Fruit fly (Drosophila melanogaster) whole organism, embryonic: ENCODE measurements around the gene fz.

Experiments
- Ada2b ChIP-seq: fragments of 200-800 bp; sonication (Bioruptor generic); IDR thresholded peaks from 2 replicates; pipeline ENCODE4 v1.3.6; 2022; ENCODE audit warnings: missing biosample characterization, missing genetic modification characterization
- Aef1 ChIP-seq: fragments of 200-800 bp; sonication (Bioruptor generic); IDR thresholded peaks from 3 replicates; pipeline ENCODE4 v1.3.6; 2022; ENCODE audit warnings: missing biosample characterization, missing genetic modification characterization
- Awh ChIP-seq: fragments of 200-800 bp; sonication (Bioruptor generic); IDR thresholded peaks from 2 replicates; pipeline ENCODE4, ENCODE4 v1.3.6; 2022; ENCODE audit warnings: missing biosample characterization, missing genetic modification characterization
- B-H1 ChIP-seq: fragments of 200-800 bp; sonication (Bioruptor generic); IDR thresholded peaks from 3 replicates; pipeline ENCODE4 v1.3.6; 2022; ENCODE audit warnings: missing biosample characterization, missing genetic modification characterization
- Bdp1 ChIP-seq: fragments of 200-800 bp; sonication (Bioruptor generic); optimal IDR thresholded peaks from 3 replicates; lab custom pipeline; 2016; ENCODE audit warnings: missing biosample characterization, missing genetic modification characterization
- CG12104 ChIP-seq: fragments of 200-800 bp; sonication (Bioruptor generic); optimal IDR thresholded peaks from 3 replicates; lab custom pipeline; 2016; ENCODE audit warnings: missing biosample characterization, missing genetic modification characterization
- CG13287 ChIP-seq: fragments of 200-800 bp; sonication (Bioruptor generic); IDR thresholded peaks from 2 replicates; pipeline ENCODE4 v1.3.6; 2022; ENCODE audit warnings: missing biosample characterization, missing genetic modification characterization; ENCODE audit not compliant: partially characterized antibody
- CG14667 ChIP-seq: fragments of 200-800 bp; sonication (Bioruptor generic); IDR thresholded peaks from 2 replicates; pipeline ENCODE4 v1.3.6; 2022; ENCODE audit warnings: missing biosample characterization, missing genetic modification characterization
- CG14860 ChIP-seq: fragments of 200-800 bp; sonication (Bioruptor generic); IDR thresholded peaks from 3 replicates; pipeline ENCODE4 v1.3.6; 2022; ENCODE audit warnings: missing biosample characterization, missing genetic modification characterization; ENCODE audit not compliant: partially characterized antibody
- CG1603 ChIP-seq: fragments of 200-800 bp; sonication (Bioruptor generic); optimal IDR thresholded peaks from 2 replicates; lab custom pipeline; 2019; ENCODE audit warnings: missing biosample characterization, mild to moderate bottlenecking, missing genetic modification characterization, moderate library complexity
- CG17385 ChIP-seq: fragments of 200-800 bp; sonication (Bioruptor generic); optimal IDR thresholded peaks from 3 replicates; lab custom pipeline; 2018; ENCODE audit warnings: missing biosample characterization, mild to moderate bottlenecking, missing genetic modification characterization
- CG17612 ChIP-seq: fragments of 200-800 bp; sonication (Bioruptor generic); IDR thresholded peaks from 2 replicates; pipeline ENCODE4 v1.3.6; 2022; ENCODE audit warnings: missing biosample characterization, missing genetic modification characterization
- CG18011 ChIP-seq: fragments of 200-800 bp; sonication (Bioruptor generic); optimal IDR thresholded peaks from 2 replicates; lab custom pipeline; 2017; ENCODE audit warnings: missing biosample characterization, missing genetic modification characterization, mild to moderate bottlenecking, moderate library complexity, missing genotype
- CG18619 ChIP-seq: fragments of 200-800 bp; sonication (Bioruptor generic); optimal IDR thresholded peaks from 3 replicates; lab custom pipeline; 2017; ENCODE audit warnings: missing biosample characterization, mild to moderate bottlenecking, missing genetic modification characterization
- CG2875 ChIP-seq: fragments of 200-800 bp; sonication (Bioruptor generic); optimal IDR thresholded peaks from 2 replicates; lab custom pipeline; 2017; ENCODE audit warnings: missing biosample characterization, mild to moderate bottlenecking, missing genetic modification characterization, missing genetic modification reagents
- CG3726 ChIP-seq: fragments of 200-800 bp; sonication (Bioruptor generic); IDR thresholded peaks from 3 replicates; pipeline ENCODE4, ENCODE4 v1.3.6; 2022; ENCODE audit warnings: missing biosample characterization, missing genetic modification characterization
- CG4282 ChIP-seq: fragments of 200-800 bp; sonication (Bioruptor generic); optimal IDR thresholded peaks from 2 replicates; lab custom pipeline; 2016; ENCODE audit warnings: missing biosample characterization, missing genetic modification characterization
- CG4617 ChIP-seq: fragments of 200-800 bp; sonication (Bioruptor generic); optimal IDR thresholded peaks from 3 replicates; lab custom pipeline; 2016; ENCODE audit warnings: missing biosample characterization, missing genetic modification characterization, borderline replicate concordance
- CG4730 ChIP-seq: fragments of 200-800 bp; sonication (Bioruptor generic); IDR thresholded peaks from 2 replicates; pipeline ENCODE4 v1.3.6; 2022; ENCODE audit warnings: missing biosample characterization, missing genetic modification characterization
- CG4854 ChIP-seq: fragments of 200-800 bp; sonication (Bioruptor generic); optimal IDR thresholded peaks from 2 replicates; lab custom pipeline; 2016; ENCODE audit warnings: missing biosample characterization, missing genetic modification characterization, inconsistent platforms
- CG5245 ChIP-seq: fragments of 200-800 bp; sonication (Bioruptor generic); optimal IDR thresholded peaks from 3 replicates; lab custom pipeline; 2016; ENCODE audit warnings: missing biosample characterization, missing genetic modification characterization
- CG7963 ChIP-seq: fragments of 200-800 bp; sonication (Bioruptor generic); IDR thresholded peaks from 3 replicates; pipeline ENCODE4 v1.3.6; 2022; ENCODE audit warnings: missing biosample characterization, missing genetic modification characterization; ENCODE audit not compliant: partially characterized antibody
- CG9609 ChIP-seq: fragments of 200-800 bp; sonication (Bioruptor generic); optimal IDR thresholded peaks from 3 replicates; lab custom pipeline; 2016; ENCODE audit warnings: missing biosample characterization, missing genetic modification characterization
- Camta ChIP-seq: fragments of 200-800 bp; sonication (Bioruptor generic); optimal IDR thresholded peaks from 2 replicates; lab custom pipeline; 2016; ENCODE audit warnings: missing biosample characterization, missing genetic modification characterization
- CkIIα-i1 ChIP-seq: fragments of 200-800 bp; sonication (Bioruptor generic); IDR thresholded peaks from 2 replicates; pipeline ENCODE4 v1.3.6; 2022; ENCODE audit warnings: missing biosample characterization, missing genetic modification characterization
- CoRest ChIP-seq: fragments of 200-800 bp; sonication (Bioruptor generic); optimal IDR thresholded peaks from 3 replicates; lab custom pipeline; 2018; ENCODE audit warnings: missing biosample characterization, mild to moderate bottlenecking, missing genetic modification characterization, moderate library complexity
- Dbx ChIP-seq: fragments of 200-800 bp; sonication (Bioruptor generic); IDR thresholded peaks from 3 replicates; pipeline ENCODE4 v1.3.6; 2022; ENCODE audit warnings: missing biosample characterization, missing genetic modification characterization
- Ets65A ChIP-seq: fragments of 200-800 bp; sonication (Bioruptor generic); peaks from one replicate; lab custom pipeline; 2016; ENCODE audit warnings: missing biosample characterization, missing genetic modification characterization
- Nf-YA ChIP-seq: fragments of 200-800 bp; sonication (Bioruptor generic); IDR thresholded peaks from 2 replicates; pipeline ENCODE4 v1.3.6; 2022; ENCODE audit warnings: missing biosample characterization, missing genetic modification characterization
- Sox102F ChIP-seq: fragments of 200-800 bp; sonication (Bioruptor generic); optimal IDR thresholded peaks from 2 replicates; lab custom pipeline; 2018; ENCODE audit warnings: missing biosample characterization, mild to moderate bottlenecking, missing genetic modification characterization, moderate library complexity
- TFAM ChIP-seq: fragments of 200-800 bp; sonication (Bioruptor generic); optimal IDR thresholded peaks from 2 replicates; lab custom pipeline; 2017; ENCODE audit warnings: missing biosample characterization, missing genetic modification characterization, inconsistent platforms
- Taf1 ChIP-seq: fragments of 200-800 bp; sonication (Bioruptor generic); IDR thresholded peaks from 2 replicates; pipeline ENCODE4 v1.3.6; 2022; ENCODE audit warnings: missing biosample characterization, missing genetic modification characterization
- al ChIP-seq: fragments of 200-800 bp; sonication (Bioruptor generic); IDR thresholded peaks from 2 replicates; pipeline ENCODE4 v1.3.6; 2022; ENCODE audit warnings: missing biosample characterization, missing genetic modification characterization
- ash1 ChIP-seq: fragments of 200-800 bp; sonication (Bioruptor generic); optimal IDR thresholded peaks from 2 replicates; lab custom pipeline; 2018; ENCODE audit warnings: missing biosample characterization, mild to moderate bottlenecking, missing genetic modification characterization
- bab2 ChIP-seq: fragments of 200-800 bp; sonication (Bioruptor generic); optimal IDR thresholded peaks from 2 replicates; lab custom pipeline; 2016; ENCODE audit warnings: missing biosample characterization, missing genetic modification characterization
- bsh ChIP-seq, 2 experiments: fragments of 200-800 bp; sonication (Bioruptor generic); optimal IDR thresholded peaks; 2 replicates each; lab custom pipeline; 2017 to 2018; ENCODE audit warnings: mild to moderate bottlenecking in 2 of 2, missing biosample characterization in 2 of 2, missing genetic modification characterization in 2 of 2, moderate library complexity in 1 of 2
- corto ChIP-seq: fragments of 200-800 bp; sonication (Bioruptor generic); optimal IDR thresholded peaks from 2 replicates; lab custom pipeline; 2016; ENCODE audit warnings: missing biosample characterization, mild to moderate bottlenecking, missing genetic modification characterization, moderate library complexity
- dimm ChIP-seq: fragments of 200-800 bp; sonication (Bioruptor generic); IDR thresholded peaks from 2 replicates; pipeline ENCODE4 v1.3.6; 2022; ENCODE audit warnings: missing biosample characterization, missing genetic modification characterization
- disco-r ChIP-seq: fragments of 200-800 bp; sonication (Bioruptor generic); optimal IDR thresholded peaks from 2 replicates; lab custom pipeline; 2016; ENCODE audit warnings: missing biosample characterization, missing genetic modification characterization
- en ChIP-seq: fragments of 200-800 bp; sonication (Bioruptor generic); optimal IDR thresholded peaks from 2 replicates; lab custom pipeline; 2016; ENCODE audit warnings: missing biosample characterization, missing genetic modification characterization
- jigr1 ChIP-seq: fragments of 200-800 bp; sonication (Bioruptor generic); IDR thresholded peaks from 3 replicates; pipeline ENCODE4 v1.3.6; 2022; ENCODE audit warnings: missing biosample characterization, missing genetic modification characterization
- jing ChIP-seq: fragments of 200-800 bp; sonication (Bioruptor generic); optimal IDR thresholded peaks from 2 replicates; lab custom pipeline; 2018; ENCODE audit warnings: missing biosample characterization, mild to moderate bottlenecking, missing genetic modification characterization
- lilli ChIP-seq: fragments of 200-800 bp; sonication (Bioruptor generic); optimal IDR thresholded peaks from 3 replicates; lab custom pipeline; 2016; ENCODE audit warnings: missing biosample characterization, missing genetic modification characterization
- odd ChIP-seq: fragments of 200-800 bp; sonication (Bioruptor generic); optimal IDR thresholded peaks from 2 replicates; lab custom pipeline; 2017; ENCODE audit warnings: missing biosample characterization, mild to moderate bottlenecking, missing genetic modification characterization
- phol ChIP-seq: fragments of 200-800 bp; sonication (Bioruptor generic); optimal IDR thresholded peaks from 3 replicates; lab custom pipeline; 2018; ENCODE audit warnings: missing biosample characterization, mild to moderate bottlenecking, missing genetic modification characterization, moderate library complexity
- pzg ChIP-seq: fragments of 200-800 bp; sonication (Bioruptor generic); optimal IDR thresholded peaks from 3 replicates; lab custom pipeline; 2018; ENCODE audit warnings: missing biosample characterization, mild to moderate bottlenecking, missing genetic modification characterization, moderate library complexity
- repo ChIP-seq: fragments of 200-800 bp; sonication (Bioruptor generic); optimal IDR thresholded peaks from 2 replicates; lab custom pipeline; 2016; ENCODE audit warnings: missing biosample characterization, missing genetic modification characterization
- salm ChIP-seq: fragments of 200-800 bp; sonication (Bioruptor generic); optimal IDR thresholded peaks from 2 replicates; lab custom pipeline; 2018; ENCODE audit warnings: missing biosample characterization, mild to moderate bottlenecking, missing genetic modification characterization
- sob ChIP-seq: fragments of 200-800 bp; sonication (Bioruptor generic); IDR thresholded peaks from 2 replicates; pipeline ENCODE4 v1.3.6; 2022; ENCODE audit warnings: missing biosample characterization, missing genetic modification characterization
- tup ChIP-seq: fragments of 200-800 bp; sonication (Bioruptor generic); optimal IDR thresholded peaks from 2 replicates; lab custom pipeline; 2016; ENCODE audit warnings: missing biosample characterization, mild to moderate bottlenecking, missing genetic modification characterization, moderate library complexity
- vnd ChIP-seq: fragments of 200-800 bp; sonication (Bioruptor generic); IDR thresholded peaks from 3 replicates; pipeline ENCODE4 v1.3.6; 2022; ENCODE audit warnings: missing biosample characterization, missing genetic modification characterization; ENCODE audit not compliant: partially characterized antibody
- zf30C ChIP-seq: fragments of 200-800 bp; sonication (Bioruptor generic); optimal IDR thresholded peaks from 3 replicates; lab custom pipeline; 2018; ENCODE audit warnings: missing biosample characterization, mild to moderate bottlenecking, missing genetic modification characterization

Gene fz

DNA sequence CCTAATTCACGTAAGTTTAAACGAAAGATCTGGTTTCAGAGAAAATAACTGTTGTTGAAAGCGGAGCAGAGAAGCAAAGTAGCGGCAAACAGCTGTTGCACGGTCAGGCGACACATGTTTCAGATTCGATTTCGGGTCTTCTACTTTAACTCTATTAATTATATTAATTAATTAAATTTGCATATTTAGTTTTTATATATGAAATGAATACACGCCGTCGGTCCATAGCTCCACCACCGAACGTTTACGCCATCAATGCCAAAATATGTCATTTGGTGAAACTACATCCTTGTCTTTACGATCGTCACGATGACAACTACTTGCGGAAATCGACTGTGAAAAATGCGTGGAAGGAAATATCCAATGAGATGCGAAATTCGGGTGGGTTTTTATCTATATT lies 136.7 kb downstream of the fz start (continued):
- TF ChIP-seq vnd (no peak), CG13287 (GFP tag; lab: Robert Waterston, UW) (no peak), CG4282 (GFP tag; lab: Kevin White, UChicago) (no peak), Ada2b (GFP tag; lab: Robert Waterston, UW) (no peak), Camta (GFP tag; lab: Kevin White, UChicago) (no peak), pzg (GFP tag; lab: Kevin White, UChicago) (no peak), en (GFP tag; lab: Kevin White, UChicago) (no peak), Aef1 (GFP tag; lab: Robert Waterston, UW) (no peak), CG12104 (no peak), CG3726 (GFP tag; lab: Robert Waterston, UW) (no peak; the same call in 2 of the 3 replicates), CG2875 (no peak), Bdp1 (GFP tag; lab: Kevin White, UChicago) (no peak), odd (GFP tag; lab: Kevin White, UChicago) (no peak), bsh (GFP tag; optimal IDR thresholded peaks at IDR 0.05; lab: Kevin White, UChicago) (peak; percentile 51 to 66), CG17612 (GFP tag; lab: Robert Waterston, UW) (no peak), salm (no peak), Sox102F (GFP tag; lab: Kevin White, UChicago) (no peak), CoRest (tag; lab: Kevin White, UChicago) (peak; percentile 28), phol (tag; lab: Kevin White, UChicago) (peak; percentile 46), Taf1 (GFP tag; lab: Robert Waterston, UW) (no peak), CG1603 (no peak), corto (GFP tag; lab: Kevin White, UChicago) (peak; percentile 6), CG9609 (GFP tag; lab: Kevin White, UChicago) (no peak), CkIIα-i1 (GFP tag; lab: Robert Waterston, UW) (no peak), CG18619 (peak; percentile 20), B-H1 (GFP tag; lab: Robert Waterston, UW) (no peak; the same call in 2 of the 3 replicates), CG14667 (GFP tag; lab: Robert Waterston, UW) (no peak), tup (GFP tag; lab: Kevin White, UChicago) (no peak), Ets65A (GFP tag; lab: Kevin White, UChicago) (peak; percentile 69), CG14860 (no peak), CG5245 (GFP tag; lab: Kevin White, UChicago) (no peak), bab2 (GFP tag; lab: Kevin White, UChicago) (no peak), Dbx (GFP tag; lab: Robert Waterston, UW) (no peak), Nf-YA (no peak), jigr1 (GFP tag; lab: Robert Waterston, UW) (no peak), CG4730 (GFP tag; lab: Robert Waterston, UW) (no peak), jing (GFP tag; lab: Kevin White, UChicago) (no peak), disco-r (no peak), Awh (GFP tag; lab: Robert Waterston, UW) (no peak; the same call in 1 of the 2 replicates), CG7963 (no peak), CG17385 (peak; percentile 7), ash1 (no peak), TFAM (GFP tag; lab: Kevin White, UChicago) (no peak), al (no peak; the same call in 1 of the 2 replicates), zf30C (no peak), CG4854 (GFP tag; lab: Kevin White, UChicago) (no peak), CG4617 (GFP tag; lab: Kevin White, UChicago) (no peak), lilli (GFP tag; lab: Kevin White, UChicago) (no peak), CG18011 (GFP tag; lab: Kevin White, UChicago) (no peak), repo (GFP tag; lab: Kevin White, UChicago) (no peak), dimm (GFP tag; lab: Robert Waterston, UW) (no peak), sob (no peak)
